Fruit fly (Drosophila melanogaster): Measurements from ENCODE around the gene CG9377.

CG9377 gene

dm6 chr2L:13387255-13387654 lies 25.9 kb upstream of the CG9377 start, which contains the start of the genes Ing5 and CG7099 (continued):
- peak; percentile 83 for TF ChIP-seq Nf-YB (GFP tag; optimal IDR thresholded peaks at IDR 0.05)
- TF ChIP-seq disco-r (GFP tag; optimal IDR thresholded peaks at IDR 0.05): peak; percentile 66
- TF ChIP-seq CG10462 (GFP tag; optimal IDR thresholded peaks at IDR 0.05): peak; percentile 95
- TF ChIP-seq CG11085 (GFP tag; IDR thresholded peaks at IDR 0.05): peak; percentile 96
- peak; percentile 97 for TF ChIP-seq H15 (GFP tag; IDR thresholded peaks at IDR 0.05)
- TF ChIP-seq TFAM (GFP tag; optimal IDR thresholded peaks at IDR 0.05): peak; percentile 53
- peak; percentile 93 for TF ChIP-seq rib (GFP tag; IDR thresholded peaks at IDR 0.05)
- peak; percentile 75 for TF ChIP-seq Dref (GFP tag; IDR thresholded peaks at IDR 0.05)
- peak; percentile 56 for TF ChIP-seq inv (GFP tag; IDR thresholded peaks at IDR 0.05; ENCODE audit: partially characterized antibody)
- TF ChIP-seq Bgb (GFP tag; IDR thresholded peaks at IDR 0.05; ENCODE audit: partially characterized antibody): peak; percentile 75
- peak; percentile 92 for TF ChIP-seq Camta (GFP tag; optimal IDR thresholded peaks at IDR 0.05)
- TF ChIP-seq CG30403 (GFP tag; optimal IDR thresholded peaks at IDR 0.05): peak; percentile 98
- no peak; the same call in 2 of the 3 replicates for TF ChIP-seq zen2 (GFP tag; IDR thresholded peaks at IDR 0.05; ENCODE audit: partially characterized antibody)
- peak; percentile 94 for TF ChIP-seq CG9215 (GFP tag; IDR thresholded peaks at IDR 0.05)
- no peak for TF ChIP-seq CG5180 (GFP tag; optimal IDR thresholded peaks at IDR 0.05)
- peak; percentile 82; the same call in 1 of the 2 replicates for TF ChIP-seq sim (GFP tag; IDR thresholded peaks at IDR 0.05)
- peak; percentile 93 for TF ChIP-seq kay (GFP tag; optimal IDR thresholded peaks at IDR 0.05)
- TF ChIP-seq bab2 (GFP tag; optimal IDR thresholded peaks at IDR 0.05): peak; percentile 94
- peak; percentile 87 for TF ChIP-seq CG13624 (GFP tag; optimal IDR thresholded peaks at IDR 0.05)
- peak; percentile 77 for TF ChIP-seq CG7928 (GFP tag; optimal IDR thresholded peaks at IDR 0.05)
- no peak for TF ChIP-seq sqz (GFP tag; optimal IDR thresholded peaks at IDR 0.05)
- TF ChIP-seq CG4707 (GFP tag; optimal IDR thresholded peaks at IDR 0.05): peak; percentile 82
- TF ChIP-seq Dfd (GFP tag; optimal IDR thresholded peaks at IDR 0.05): no peak
- TF ChIP-seq CG1024 (GFP tag; IDR thresholded peaks at IDR 0.05): peak; percentile 92
- peak; percentile 95 for TF ChIP-seq CG32767 (GFP tag; IDR thresholded peaks at IDR 0.05)
- peak; percentile 87 for TF ChIP-seq CG30020 (tag; optimal IDR thresholded peaks at IDR 0.05)
- peak; percentile 81 for TF ChIP-seq E2f2 (GFP tag; IDR thresholded peaks at IDR 0.05)
- TF ChIP-seq chinmo (GFP tag; IDR thresholded peaks at IDR 0.05; ENCODE audit: partially characterized antibody): no peak
- peak; percentile 68 for TF ChIP-seq crc (GFP tag; optimal IDR thresholded peaks at IDR 0.05)
- peak; percentile 89 for TF ChIP-seq jing (GFP tag; optimal IDR thresholded peaks at IDR 0.05)
- TF ChIP-seq fru (optimal IDR thresholded peaks at IDR 0.05): no peak
- TF ChIP-seq shn (GFP tag; optimal IDR thresholded peaks at IDR 0.05): peak; percentile 84
- TF ChIP-seq tup (GFP tag; optimal IDR thresholded peaks at IDR 0.05): peak; percentile 93
- peak; percentile 97 for TF ChIP-seq CG4617 (GFP tag; optimal IDR thresholded peaks at IDR 0.05; ENCODE audit: borderline replicate concordance)
- peak; percentile 97 for TF ChIP-seq ci (GFP tag; IDR thresholded peaks at IDR 0.05)
- peak; percentile 87 for TF ChIP-seq CG17802 (tag; optimal IDR thresholded peaks at IDR 0.05)
- TF ChIP-seq aop (GFP tag; IDR thresholded peaks at IDR 0.05): peak; percentile 87
- peak; percentile 79 for TF ChIP-seq Elba2 (GFP tag; optimal IDR thresholded peaks at IDR 0.05)
- peak; percentile 74 for TF ChIP-seq CG10274 (GFP tag; optimal IDR thresholded peaks at IDR 0.05)
- TF ChIP-seq CG8290 (GFP tag; optimal IDR thresholded peaks at IDR 0.05): peak; percentile 96
- peak in 1 of 2 experiments; percentile 92 for TF ChIP-seq CG8290 (tag; optimal IDR thresholded peaks at IDR 0.05)
- TF ChIP-seq CG2199 (GFP tag; IDR thresholded peaks at IDR 0.05): peak; percentile 94
- TF ChIP-seq Optix (GFP tag; IDR thresholded peaks at IDR 0.05): peak; percentile 86; the same call in 2 of the 3 replicates
- TF ChIP-seq cas (GFP tag; IDR thresholded peaks at IDR 0.05): peak; percentile 96
- TF ChIP-seq CG15601 (tag; optimal IDR thresholded peaks at IDR 0.05): peak; percentile 94
- TF ChIP-seq Dip3 (GFP tag; optimal IDR thresholded peaks at IDR 0.05): peak; percentile 94
- peak; percentile 97 for TF ChIP-seq CG7839 (tag; optimal IDR thresholded peaks at IDR 0.05)
- peak; percentile 92 to 94 for TF ChIP-seq Pdp1 (GFP tag; optimal IDR thresholded peaks at IDR 0.05)
- peak; percentile 73 for TF ChIP-seq CG8359 (GFP tag; optimal IDR thresholded peaks at IDR 0.05; ENCODE audit: borderline replicate concordance)
- peak; percentile 92 for TF ChIP-seq Sox100B (GFP tag; optimal IDR thresholded peaks at IDR 0.05)
- peak; percentile 71 for TF ChIP-seq nerfin-2 (GFP tag; IDR thresholded peaks at IDR 0.05; ENCODE audit: partially characterized antibody)

Measured in whole organism, embryonic.